Worm (Caenorhabditis elegans): ENCODE data around the gene F54D12.9.

DNA sequence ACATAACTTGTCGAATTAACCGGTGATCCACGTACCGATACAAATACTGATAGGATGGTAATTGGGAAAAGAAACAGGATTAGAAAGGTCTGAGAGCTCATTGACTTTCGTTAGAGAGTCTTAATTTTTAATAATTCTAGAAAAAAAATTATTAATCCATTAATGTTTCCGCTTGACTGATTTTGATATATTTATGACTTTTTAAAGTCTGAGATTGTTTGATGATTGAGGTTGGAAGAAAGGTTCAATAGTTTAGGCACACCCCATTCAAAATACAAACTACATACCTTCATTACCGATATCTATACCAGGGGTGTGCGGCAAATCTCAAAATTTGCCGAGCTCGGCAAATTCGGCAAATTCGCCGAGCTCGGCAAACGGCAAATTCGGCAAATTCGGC, 3.3 kb downstream of the F54D12.9 start, which contains the start of gene F54D12.10:
- no peak for TF ChIP-seq nhr-6 (tag; optimal IDR thresholded peaks at IDR 0.05)
- TF ChIP-seq sma-3 (GFP tag; optimal IDR thresholded peaks at IDR 0.05): no peak
- no peak for TF ChIP-seq unc-62 (GFP tag; optimal IDR thresholded peaks at IDR 0.05)
- TF ChIP-seq skn-1 (tag; optimal IDR thresholded peaks at IDR 0.05): no peak
- no peak for TF ChIP-seq ama-1 (optimal IDR thresholded peaks at IDR 0.05)
- no peak for TF ChIP-seq snpc-4 (tag; optimal IDR thresholded peaks at IDR 0.05)
- no peak for TF ChIP-seq nhr-25 (tag; optimal IDR thresholded peaks at IDR 0.05)
- no peak for TF ChIP-seq nhr-11 (tag; optimal IDR thresholded peaks at IDR 0.05)
- no peak for TF ChIP-seq nhr-77 (tag; optimal IDR thresholded peaks at IDR 0.05)
- TF ChIP-seq aly-2 (tag; optimal IDR thresholded peaks at IDR 0.05): no peak
- no peak for TF ChIP-seq C34F6.9 (tag; optimal IDR thresholded peaks at IDR 0.05)
- TF ChIP-seq fos-1 (tag; optimal IDR thresholded peaks at IDR 0.05): no peak
- no peak for TF ChIP-seq zag-1 (tag; optimal IDR thresholded peaks at IDR 0.05)

Measured in whole organism, L2 larva.